Worm (Caenorhabditis elegans) whole organism, mixed stage, embryonic: ENCODE data around the gene W03C9.5.

Source experiments
- M03D4.4 ChIP-seq: sonication (generic microtip); optimal IDR thresholded peaks from 2 replicates; lab custom pipeline; 2017; ENCODE audit warnings: mild to moderate bottlenecking, missing genetic modification characterization, missing compliant biosample characterization
- bed-3 ChIP-seq: fragments of 200-800 bp; sonication (Bioruptor generic); optimal IDR thresholded peaks from 3 replicates; lab custom pipeline; 2018; ENCODE audit warnings: mild to moderate bottlenecking, missing genetic modification characterization, moderate library complexity, missing compliant biosample characterization
- blmp-1 ChIP-seq: fragments of 150-350 bp; optimal IDR thresholded peaks from 2 replicates; lab custom pipeline; 2014; ENCODE audit warnings: missing biosample characterization, missing genetic modification characterization
- ceh-39 ChIP-seq: fragments of 150-350 bp; optimal IDR thresholded peaks from 2 replicates; lab custom pipeline; 2014; ENCODE audit warnings: missing biosample characterization, missing genetic modification characterization
- ceh-43 ChIP-seq: fragments of 200-800 bp; sonication (Bioruptor generic); optimal IDR thresholded peaks from 2 replicates; lab custom pipeline; 2018; ENCODE audit warnings: mild to moderate bottlenecking, missing genetic modification characterization, moderate library complexity, missing compliant biosample characterization
- ceh-83 ChIP-seq: fragments of 200-800 bp; sonication (Bioruptor generic); optimal IDR thresholded peaks from 2 replicates; lab custom pipeline; 2018; ENCODE audit warnings: mild to moderate bottlenecking, missing genetic modification characterization, missing compliant biosample characterization
- cnd-1 ChIP-seq: fragments of 200-800 bp; sonication (Bioruptor generic); optimal IDR thresholded peaks from 2 replicates; lab custom pipeline; 2018; ENCODE audit warnings: mild to moderate bottlenecking, missing genetic modification characterization, missing compliant biosample characterization
- elt-1 ChIP-seq: sonication (generic microtip); optimal IDR thresholded peaks from 2 replicates; lab custom pipeline; 2017; ENCODE audit warnings: missing genetic modification characterization, mild to moderate bottlenecking, missing compliant biosample characterization, antibody characterized with exemption, moderate library complexity, borderline replicate concordance; ENCODE audit not compliant: insufficient read depth
- elt-3 ChIP-seq: fragments of 150-350 bp; optimal IDR thresholded peaks from 2 replicates; lab custom pipeline; 2014; ENCODE audit warnings: missing biosample characterization, missing genetic modification characterization
- ham-2 ChIP-seq: fragments of 200-800 bp; sonication (Bioruptor generic); optimal IDR thresholded peaks from 2 replicates; lab custom pipeline; 2018; ENCODE audit warnings: mild to moderate bottlenecking, missing genetic modification characterization, missing compliant biosample characterization
- hlh-1 ChIP-seq: fragments of 150-350 bp; optimal IDR thresholded peaks from 2 replicates; lab custom pipeline; 2014; ENCODE audit warnings: missing biosample characterization, missing genetic modification reagents, missing genetic modification characterization
- lin-13 ChIP-seq: fragments of 150-350 bp; optimal IDR thresholded peaks from 2 replicates; lab custom pipeline; 2014; ENCODE audit warnings: missing biosample characterization, missing genetic modification characterization
- lin-32 ChIP-seq: fragments of 200-800 bp; sonication (Bioruptor generic); optimal IDR thresholded peaks from 2 replicates; lab custom pipeline; 2018; ENCODE audit warnings: mild to moderate bottlenecking, missing genetic modification characterization, missing compliant biosample characterization
- lsy-2 ChIP-seq: fragments of 150-350 bp; optimal IDR thresholded peaks from 2 replicates; lab custom pipeline; 2014; ENCODE audit warnings: missing biosample characterization, missing genetic modification characterization
- mep-1 ChIP-seq: fragments of 150-350 bp; optimal IDR thresholded peaks from 2 replicates; lab custom pipeline; 2017; ENCODE audit warnings: missing biosample characterization, missing genetic modification reagents, missing genetic modification characterization, inconsistent platforms
- mls-2 ChIP-seq: sonication (generic microtip); optimal IDR thresholded peaks from 2 replicates; lab custom pipeline; 2016; ENCODE audit warnings: mild to moderate bottlenecking, missing genetic modification characterization, moderate library complexity, missing compliant biosample characterization
- nhr-12 ChIP-seq: fragments of 150-350 bp; optimal IDR thresholded peaks from 2 replicates; lab custom pipeline; 2014; ENCODE audit warnings: missing biosample characterization, missing genetic modification characterization
- nhr-237 ChIP-seq: fragments of 150-350 bp; optimal IDR thresholded peaks from 2 replicates; lab custom pipeline; 2014; ENCODE audit warnings: missing biosample characterization, missing genetic modification characterization
- nhr-76 ChIP-seq: sonication (generic microtip); optimal IDR thresholded peaks from 2 replicates; lab custom pipeline; 2017; ENCODE audit warnings: missing biosample characterization, missing genetic modification characterization
- snpc-4 ChIP-seq: fragments of 150-350 bp; optimal IDR thresholded peaks from 2 replicates; lab custom pipeline; 2014; ENCODE audit warnings: missing biosample characterization, missing genetic modification characterization
- sptf-1 ChIP-seq: sonication (generic microtip); optimal IDR thresholded peaks from 2 replicates; lab custom pipeline; 2017; ENCODE audit warnings: mild to moderate bottlenecking, missing genetic modification characterization, moderate library complexity, missing compliant biosample characterization
- tbx-8 ChIP-seq: fragments of 200-800 bp; sonication (Bioruptor generic); optimal IDR thresholded peaks from 2 replicates; lab custom pipeline; 2018; ENCODE audit warnings: mild to moderate bottlenecking, missing genetic modification characterization, moderate library complexity, missing compliant biosample characterization
- unc-120 ChIP-seq: sonication (generic microtip); optimal IDR thresholded peaks from 2 replicates; lab custom pipeline; 2017; ENCODE audit warnings: missing genetic modification characterization, missing compliant biosample characterization; ENCODE audit not compliant: poor library complexity, severe bottlenecking
- unc-39 ChIP-seq: fragments of 150-350 bp; optimal IDR thresholded peaks from 2 replicates; lab custom pipeline; 2014; ENCODE audit warnings: missing biosample characterization, missing genetic modification characterization
- unc-62 ChIP-seq: fragments of 150-350 bp; optimal IDR thresholded peaks from 2 replicates; lab custom pipeline; 2014; ENCODE audit warnings: missing biosample characterization, missing genetic modification reagents, missing genetic modification characterization
- zip-8 ChIP-seq: fragments of 150-350 bp; optimal IDR thresholded peaks from 2 replicates; lab custom pipeline; 2014; ENCODE audit warnings: missing biosample characterization, missing genetic modification characterization
- ztf-11 ChIP-seq: fragments of 150-350 bp; optimal IDR thresholded peaks from 2 replicates; lab custom pipeline; 2014; ENCODE audit warnings: missing biosample characterization, missing genetic modification characterization

Gene W03C9.5

DNA sequence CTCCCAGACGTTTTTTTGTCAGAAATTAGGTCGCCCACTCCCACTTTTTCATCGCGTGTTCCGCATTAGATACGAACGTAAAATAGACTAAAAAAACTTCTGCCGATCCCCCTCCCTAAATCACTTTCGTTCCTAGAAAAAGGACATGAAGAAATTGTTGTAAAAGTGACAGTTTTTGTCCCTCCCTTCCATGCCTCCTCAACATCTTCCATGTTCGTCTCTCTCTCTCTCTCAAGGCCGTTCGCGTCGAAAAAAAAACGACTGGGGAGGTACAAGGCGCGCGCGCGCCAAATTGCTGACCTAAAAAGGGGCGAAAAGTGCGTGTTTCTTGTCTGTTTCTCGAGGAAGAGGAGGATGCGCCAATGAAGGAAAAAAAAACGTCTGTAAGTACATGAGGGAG is 38.6 kb downstream of the W03C9.5 start:
- TF ChIP-seq unc-39 (tag; lab: Kevin White, UChicago) (no peak), elt-3 (tag; lab: Kevin White, UChicago) (no peak), mls-2 (no peak), nhr-237 (tag; lab: Kevin White, UChicago) (no peak), unc-62 (GFP tag; lab: Kevin White, UChicago) (no peak), ceh-39 (tag; lab: Kevin White, UChicago) (no peak), nhr-76 (tag; lab: Kevin White, UChicago) (no peak), lin-13 (tag; lab: Kevin White, UChicago) (no peak), unc-120 (tag; lab: Kevin White, UChicago) (no peak), cnd-1 (tag; lab: Kevin White, UChicago) (no peak), hlh-1 (tag; lab: Kevin White, UChicago) (no peak), lin-32 (no peak), nhr-12 (no peak), ceh-43 (GFP tag; lab: Kevin White, UChicago) (no peak)
- TF ChIP-seq, all 35 proteins: peak for 0

DNA sequence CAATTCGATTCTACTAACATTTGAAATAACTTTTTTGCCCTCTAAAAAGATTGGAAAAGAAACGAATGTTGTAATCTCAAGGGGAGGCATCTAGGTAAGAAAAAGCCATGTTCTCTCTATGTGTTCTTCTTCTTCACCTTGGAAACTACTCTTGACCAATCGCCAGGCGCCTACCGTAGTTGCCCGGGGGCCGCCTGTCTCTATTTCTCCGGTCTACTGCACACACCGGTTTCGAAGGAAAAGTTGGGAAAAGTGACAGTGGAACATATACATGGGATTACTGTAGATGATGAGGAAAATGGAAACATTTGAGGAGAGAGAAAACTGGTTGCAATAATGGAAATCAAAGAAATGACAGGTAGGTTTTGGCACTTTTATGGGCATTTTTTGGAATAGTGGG is 40.8 kb downstream of the W03C9.5 start:
- TF ChIP-seq zip-8 (tag; lab: Kevin White, UChicago) (no peak), lsy-2 (tag; lab: Kevin White, UChicago) (peak; percentile 44)

DNA sequence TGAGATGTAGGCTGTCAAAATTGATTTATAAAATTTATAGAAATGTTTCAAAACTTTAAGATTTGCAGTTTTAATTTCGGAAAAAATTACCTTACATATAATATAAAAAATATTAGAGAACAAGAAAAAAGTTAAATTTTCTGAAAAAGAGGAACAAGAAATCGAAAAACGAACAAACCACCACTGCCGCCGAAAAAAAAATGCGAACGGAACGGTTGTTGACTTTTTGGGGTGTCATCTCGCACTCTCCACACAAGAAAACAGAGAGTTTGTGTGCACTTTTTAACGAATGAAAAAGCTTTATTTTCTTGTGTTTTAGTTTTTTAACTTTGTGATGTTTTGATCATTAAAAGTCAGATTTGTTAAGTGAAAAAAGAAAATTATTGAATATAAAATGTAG is 42.1 kb downstream of the W03C9.5 start:
- TF ChIP-seq nhr-12, result no peak
- TF ChIP-seq tbx-8 (GFP tag; lab: Kevin White, UChicago), result no peak
- no peak for TF ChIP-seq mep-1 (tag; lab: Kevin White, UChicago)
- TF ChIP-seq, all 35 proteins: peak for 0

DNA sequence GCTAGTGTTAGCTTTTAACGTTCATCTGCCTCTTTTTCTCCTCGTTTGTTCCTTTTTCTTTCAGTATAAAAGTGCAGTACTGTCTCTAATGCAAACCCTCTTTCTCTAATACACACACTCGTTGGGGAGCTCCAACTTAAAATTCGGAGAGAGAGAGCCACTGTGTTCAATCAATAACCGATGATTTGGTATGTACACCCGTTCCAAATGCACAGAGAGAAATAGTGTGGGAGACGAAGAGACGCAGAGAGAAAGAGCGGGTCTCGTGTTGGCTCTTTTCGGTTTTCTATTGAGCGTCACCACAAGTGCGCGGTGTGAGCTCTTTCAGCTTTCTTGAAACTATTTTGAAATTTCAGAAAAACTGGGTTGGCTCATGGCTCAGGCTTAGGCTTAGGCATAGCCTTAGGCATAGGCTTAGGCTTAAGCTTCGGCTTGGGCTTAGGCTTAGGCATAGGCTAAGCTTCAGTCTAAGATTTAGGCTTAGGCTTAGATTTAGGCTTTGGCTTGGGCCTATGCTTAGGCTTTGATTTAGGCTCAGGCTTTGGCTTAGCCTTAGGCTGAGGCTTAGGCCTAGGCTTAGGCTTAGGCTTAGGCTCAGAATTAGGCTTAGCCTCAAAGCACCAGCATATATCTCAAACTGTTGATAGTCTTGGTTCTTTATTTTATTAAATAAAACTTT is 43.6 kb downstream of the W03C9.5 start:
- TF ChIP-seq unc-62 (GFP tag; lab: Kevin White, UChicago) (no peak), ham-2 (GFP tag; lab: Kevin White, UChicago) (peak; percentile 20), nhr-237 (tag; lab: Kevin White, UChicago) (no peak), lin-13 (tag; lab: Kevin White, UChicago) (no peak)

DNA sequence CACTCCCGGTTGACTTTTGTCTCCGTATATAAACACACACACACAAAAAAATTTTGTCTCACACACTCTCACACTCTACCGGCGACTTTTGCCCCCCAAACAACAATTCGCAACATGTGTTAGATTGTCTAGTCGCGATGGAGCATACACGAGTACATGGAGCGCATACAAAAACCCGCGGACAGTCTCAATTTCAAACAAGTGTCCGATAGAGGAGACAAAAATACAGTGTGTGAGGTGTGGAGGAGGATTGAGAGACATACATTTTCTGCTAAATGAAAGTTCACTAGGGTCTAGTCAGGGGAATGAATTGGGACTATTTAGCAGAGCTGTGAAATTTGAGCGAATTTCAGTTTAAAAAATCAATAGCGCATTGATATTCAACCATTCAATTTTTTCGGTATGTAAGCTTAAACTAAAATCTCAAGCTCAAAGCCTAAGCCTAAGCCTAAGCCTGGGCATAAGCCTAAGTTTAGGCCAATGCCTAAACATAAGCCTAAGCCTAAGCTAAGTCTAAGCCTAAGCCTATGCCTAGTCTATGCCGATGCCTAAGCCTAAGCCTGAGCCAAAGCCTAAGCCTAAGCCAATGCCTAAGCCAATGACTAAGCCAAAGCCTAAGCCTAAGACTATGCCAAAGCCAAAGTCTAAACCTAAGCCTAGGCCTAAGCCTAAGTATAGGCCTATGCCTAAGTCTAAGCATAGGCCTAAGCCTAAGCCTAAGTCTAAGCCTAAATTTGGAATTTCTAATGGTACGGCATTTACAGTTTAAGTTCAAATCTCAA is 44.4 kb downstream of the W03C9.5 start:
- TF ChIP-seq zip-8 (tag; lab: Kevin White, UChicago) (no peak), blmp-1 (tag; lab: Kevin White, UChicago) (no peak), lin-32 (no peak), hlh-1 (tag; lab: Kevin White, UChicago) (no peak), unc-62 (GFP tag; lab: Kevin White, UChicago) (no peak), unc-39 (tag; lab: Kevin White, UChicago) (no peak), ham-2 (GFP tag; lab: Kevin White, UChicago) (no peak)

DNA sequence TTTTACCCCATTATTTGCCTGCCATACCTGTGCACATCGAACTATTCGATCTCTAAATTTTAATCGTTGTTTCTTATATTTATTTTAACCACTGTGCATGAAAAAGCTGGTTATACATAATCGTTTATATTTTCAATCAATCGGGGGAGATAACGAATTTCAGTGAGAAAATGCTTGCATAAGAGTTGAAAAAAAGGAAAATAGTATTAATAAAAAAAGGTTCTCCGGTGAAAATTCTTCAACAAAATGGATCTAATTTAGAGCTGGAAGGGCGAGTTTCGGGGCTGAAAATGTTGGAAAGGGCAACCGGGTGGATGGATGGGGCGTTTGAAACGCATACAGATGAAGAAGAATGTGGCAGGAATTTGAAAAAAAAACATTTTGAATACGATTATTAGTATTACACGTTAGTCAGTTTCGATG is 49.8 kb downstream of the W03C9.5 start:
- TF ChIP-seq mls-2 (no peak), unc-120 (tag; lab: Kevin White, UChicago) (no peak), nhr-76 (tag; lab: Kevin White, UChicago) (no peak), ceh-83 (GFP tag; lab: Kevin White, UChicago) (no peak), sptf-1 (tag; lab: Kevin White, UChicago) (no peak), bed-3 (GFP tag; lab: Kevin White, UChicago) (no peak), hlh-1 (tag; lab: Kevin White, UChicago) (no peak), M03D4.4 (no peak), ceh-43 (GFP tag; lab: Kevin White, UChicago) (no peak), ceh-39 (tag; lab: Kevin White, UChicago) (no peak), lsy-2 (tag; lab: Kevin White, UChicago) (no peak), snpc-4 (tag; lab: Kevin White, UChicago) (no peak), elt-1 (tag; lab: Kevin White, UChicago) (no peak), ztf-11 (tag; lab: Kevin White, UChicago) (no peak), cnd-1 (tag; lab: Kevin White, UChicago) (no peak), unc-62 (GFP tag; lab: Kevin White, UChicago) (no peak)
